Worm (Caenorhabditis elegans) whole organism, L3 larva: ENCODE measurements around the gene fbxa-151.
"Not testable (repeated sequence)": the region's sequence is repeated elsewhere in the genome, so short reads cannot be mapped to it uniquely, and the experiment has no call there.

Experiments
- R02D3.7 ChIP-seq: fragments of 150-350 bp; optimal IDR thresholded peaks from 2 replicates; lab custom pipeline; 2014; ENCODE audit warnings: missing biosample characterization, missing genetic modification characterization
- aly-2 ChIP-seq: fragments of 150-350 bp; optimal IDR thresholded peaks from 2 replicates; lab custom pipeline; 2014; ENCODE audit warnings: missing biosample characterization, missing genetic modification characterization
- ceh-16 ChIP-seq: sonication (generic microtip); optimal IDR thresholded peaks from 2 replicates; lab custom pipeline; 2017; ENCODE audit warnings: missing biosample characterization, missing genetic modification characterization
- ceh-28 ChIP-seq: fragments of 150-350 bp; optimal IDR thresholded peaks from 2 replicates; lab custom pipeline; 2014; ENCODE audit warnings: missing biosample characterization, missing genetic modification reagents, missing genetic modification characterization
- ceh-82 ChIP-seq: fragments of 150-350 bp; optimal IDR thresholded peaks from 2 replicates; lab custom pipeline; 2014; ENCODE audit warnings: missing biosample characterization, missing genetic modification characterization
- ceh-9 ChIP-seq: sonication (generic microtip); optimal IDR thresholded peaks from 2 replicates; lab custom pipeline; 2018; ENCODE audit warnings: missing biosample characterization, missing genetic modification characterization
- egl-27 ChIP-seq: sonication (generic microtip); optimal IDR thresholded peaks from 4 replicates; lab custom pipeline; 2017; ENCODE audit warnings: missing biosample characterization, missing genetic modification reagents, missing genetic modification characterization
- egl-5 ChIP-seq: fragments of 150-350 bp; optimal IDR thresholded peaks from 2 replicates; lab custom pipeline; 2017; ENCODE audit warnings: missing biosample characterization, missing genetic modification reagents, missing genetic modification characterization, inconsistent platforms
- elt-2 ChIP-seq: sonication (generic microtip); optimal IDR thresholded peaks from 2 replicates; lab custom pipeline; 2016; ENCODE audit warnings: missing genetic modification reagents, mild to moderate bottlenecking, missing genetic modification characterization, missing compliant biosample characterization
- eor-1 ChIP-seq, 2 experiments: fragments of 150-350 bp; optimal IDR thresholded peaks; 2 replicates each; lab custom pipeline; 2014 to 2018; ENCODE audit warnings: missing biosample characterization in 2 of 2, missing genetic modification characterization in 2 of 2
- fkh-10 ChIP-seq: sonication (generic microtip); optimal IDR thresholded peaks from 2 replicates; lab custom pipeline; 2017; ENCODE audit warnings: missing biosample characterization, missing genetic modification reagents, missing genetic modification characterization
- fos-1 ChIP-seq: fragments of 150-350 bp; optimal IDR thresholded peaks from 2 replicates; lab custom pipeline; 2014; ENCODE audit warnings: missing biosample characterization, missing genetic modification characterization
- hmg-11 ChIP-seq: sonication (generic microtip); optimal IDR thresholded peaks from 2 replicates; lab custom pipeline; 2016; ENCODE audit warnings: missing genetic modification characterization, missing compliant biosample characterization
- jun-1 ChIP-seq: fragments of 150-350 bp; optimal IDR thresholded peaks from 2 replicates; lab custom pipeline; 2014; ENCODE audit warnings: missing biosample characterization, missing genetic modification reagents, missing genetic modification characterization
- lin-15B ChIP-seq: fragments of 150-350 bp; optimal IDR thresholded peaks from 2 replicates; lab custom pipeline; 2014; ENCODE audit warnings: missing biosample characterization, missing genetic modification characterization
- lsy-12 ChIP-seq: sonication (generic microtip); optimal IDR thresholded peaks from 2 replicates; lab custom pipeline; 2016; ENCODE audit warnings: mild to moderate bottlenecking, missing genetic modification characterization, missing compliant biosample characterization
- mdl-1 ChIP-seq: fragments of 150-350 bp; optimal IDR thresholded peaks from 2 replicates; lab custom pipeline; 2014; ENCODE audit warnings: missing biosample characterization, missing genetic modification characterization
- mml-1 ChIP-seq: fragments of 150-350 bp; sonication (generic microtip); optimal IDR thresholded peaks from 3 replicates; lab custom pipeline; 2014; ENCODE audit warnings: missing biosample characterization, missing genetic modification characterization
- nfya-1 ChIP-seq: sonication (generic microtip); optimal IDR thresholded peaks from 2 replicates; lab custom pipeline; 2017; ENCODE audit warnings: missing genetic modification characterization, mild to moderate bottlenecking, missing compliant biosample characterization, antibody characterized with exemption, moderate library complexity; ENCODE audit not compliant: insufficient read depth
- nhr-12 ChIP-seq: fragments of 150-350 bp; optimal IDR thresholded peaks from 2 replicates; lab custom pipeline; 2014; ENCODE audit warnings: missing biosample characterization, missing genetic modification characterization
- nhr-23 ChIP-seq: fragments of 150-350 bp; optimal IDR thresholded peaks from 2 replicates; lab custom pipeline; 2014; ENCODE audit warnings: missing biosample characterization, missing genetic modification reagents, missing genetic modification characterization
- nhr-237 ChIP-seq: fragments of 150-350 bp; optimal IDR thresholded peaks from 2 replicates; lab custom pipeline; 2014; ENCODE audit warnings: missing biosample characterization, missing genetic modification characterization
- nhr-25 ChIP-seq: sonication (generic microtip); optimal IDR thresholded peaks from 2 replicates; lab custom pipeline; 2017; ENCODE audit warnings: missing biosample characterization, missing genetic modification characterization
- nhr-28 ChIP-seq: fragments of 150-350 bp; optimal IDR thresholded peaks from 2 replicates; lab custom pipeline; 2014; ENCODE audit warnings: missing biosample characterization, missing genetic modification characterization
- nhr-43 ChIP-seq: sonication (generic microtip); optimal IDR thresholded peaks from 2 replicates; lab custom pipeline; 2016; ENCODE audit warnings: mild to moderate bottlenecking, missing genetic modification characterization, missing compliant biosample characterization; ENCODE audit not compliant: poor library complexity, severe bottlenecking
- nhr-76 ChIP-seq: fragments of 150-350 bp; sonication (generic microtip); optimal IDR thresholded peaks from 5 replicates; lab custom pipeline; 2014; ENCODE audit warnings: missing biosample characterization, missing genetic modification characterization
- nhr-77 ChIP-seq: fragments of 150-350 bp; optimal IDR thresholded peaks from 2 replicates; lab custom pipeline; 2014; ENCODE audit warnings: missing biosample characterization, missing genetic modification characterization
- pqm-1 ChIP-seq: fragments of 150-350 bp; optimal IDR thresholded peaks from 2 replicates; lab custom pipeline; 2017; ENCODE audit warnings: missing biosample characterization, missing genetic modification characterization, inconsistent platforms
- sea-2 ChIP-seq: fragments of 150-350 bp; sonication (generic microtip); optimal IDR thresholded peaks from 4 replicates; lab custom pipeline; 2014; ENCODE audit warnings: missing biosample characterization, missing genetic modification reagents, missing genetic modification characterization
- skn-1 ChIP-seq: fragments of 150-350 bp; optimal IDR thresholded peaks from 2 replicates; lab custom pipeline; 2014; ENCODE audit warnings: missing biosample characterization, missing genetic modification characterization
- snpc-4 ChIP-seq: fragments of 150-350 bp; optimal IDR thresholded peaks from 2 replicates; lab custom pipeline; 2014; ENCODE audit warnings: missing biosample characterization, missing genetic modification characterization
- unc-39 ChIP-seq: sonication (generic microtip); optimal IDR thresholded peaks from 4 replicates; lab custom pipeline; 2017; ENCODE audit warnings: missing biosample characterization, missing genetic modification characterization
- unc-62 ChIP-seq: fragments of 150-350 bp; sonication (generic microtip); optimal IDR thresholded peaks from 4 replicates; lab custom pipeline; 2014; ENCODE audit warnings: missing biosample characterization, missing genetic modification reagents, missing genetic modification characterization
- zag-1 ChIP-seq: fragments of 150-350 bp; optimal IDR thresholded peaks from 2 replicates; lab custom pipeline; 2014; ENCODE audit warnings: missing biosample characterization, missing genetic modification characterization
- ztf-11 ChIP-seq: fragments of 150-350 bp; optimal IDR thresholded peaks from 2 replicates; lab custom pipeline; 2014; ENCODE audit warnings: missing biosample characterization, missing genetic modification characterization
- ztf-4 ChIP-seq: fragments of 150-350 bp; optimal IDR thresholded peaks from 2 replicates; lab custom pipeline; 2014; ENCODE audit warnings: missing biosample characterization, missing genetic modification characterization

fbxa-151 gene

DNA sequence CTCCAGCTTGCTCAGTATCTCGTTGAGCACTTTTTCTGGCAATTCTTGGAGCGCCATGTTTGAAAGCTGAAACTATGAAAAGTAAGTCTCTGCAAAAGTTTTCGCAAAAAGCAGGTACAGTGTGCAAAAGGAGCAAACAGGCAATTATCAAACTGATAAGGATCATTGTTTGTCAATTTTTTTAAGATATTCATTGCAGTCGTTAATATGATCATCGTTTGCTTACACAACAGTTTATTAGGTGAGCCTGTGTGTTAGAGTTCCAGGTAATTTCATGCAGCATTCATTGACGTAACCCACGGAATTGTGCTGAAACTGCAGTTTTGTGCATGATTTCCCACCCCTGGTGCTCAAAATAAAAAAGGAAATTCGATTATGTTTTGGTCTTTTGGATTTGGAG is at the start of gene fbxa-151:
TSS of gene fbxa-151 (minus strand) at position 101 of the 400 bp plus-strand sequence.
- TF ChIP-seq zag-1; ceh-28; sea-2 (GFP tag; lab: Kevin White, UChicago): not testable (repeated sequence)
- TF ChIP-seq, all 47 proteins: peak for 0; not testable (repeated sequence) for 47

DNA sequence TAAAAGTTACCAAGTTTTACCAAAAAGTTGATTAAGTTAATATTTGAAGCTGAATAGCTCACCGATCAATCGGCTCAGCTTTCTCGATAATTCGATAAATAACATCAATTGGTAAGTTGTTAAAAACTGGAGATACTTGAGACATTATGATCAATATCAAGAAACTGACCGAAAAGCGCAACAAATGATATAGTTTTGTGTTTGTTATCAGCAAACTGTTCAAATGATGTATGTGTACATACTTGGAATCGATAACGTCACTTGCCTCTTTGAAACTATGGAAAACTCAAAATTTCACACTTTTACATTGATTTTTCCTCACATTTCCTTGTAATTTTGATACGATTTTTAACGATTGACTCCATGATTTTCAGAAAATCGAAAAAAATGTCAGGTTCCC is 48.3 kb upstream of the fbxa-151 start, which contains the start of the genes fbxa-80 and fbxa-19:
TSS of gene fbxa-80 (minus strand) at position 173 of the 400 bp plus-strand sequence.
TSS of gene fbxa-19 (plus strand) at position 364 of the 400 bp plus-strand sequence.
- TF ChIP-seq ceh-9 (no peak), elt-2 (peak; percentile 70), pqm-1 (tag; lab: Kevin White, UChicago) (peak; percentile 23), nhr-12 (tag; lab: Kevin White, UChicago) (no peak), lin-15B (no peak), egl-5 (tag; lab: Kevin White, UChicago) (no peak), nhr-76 (tag; lab: Kevin White, UChicago) (no peak), nhr-237 (tag; lab: Kevin White, UChicago) (no peak), ceh-16 (no peak), eor-1 (tag; optimal IDR thresholded peaks at IDR 0.05; lab: Kevin White, UChicago) (no peak), fkh-10 (no peak), ztf-4 (no peak), nhr-25 (tag; lab: Kevin White, UChicago) (no peak), lsy-12 (no peak), jun-1 (tag; lab: Kevin White, UChicago) (no peak), fos-1 (tag; lab: Kevin White, UChicago) (no peak)

DNA sequence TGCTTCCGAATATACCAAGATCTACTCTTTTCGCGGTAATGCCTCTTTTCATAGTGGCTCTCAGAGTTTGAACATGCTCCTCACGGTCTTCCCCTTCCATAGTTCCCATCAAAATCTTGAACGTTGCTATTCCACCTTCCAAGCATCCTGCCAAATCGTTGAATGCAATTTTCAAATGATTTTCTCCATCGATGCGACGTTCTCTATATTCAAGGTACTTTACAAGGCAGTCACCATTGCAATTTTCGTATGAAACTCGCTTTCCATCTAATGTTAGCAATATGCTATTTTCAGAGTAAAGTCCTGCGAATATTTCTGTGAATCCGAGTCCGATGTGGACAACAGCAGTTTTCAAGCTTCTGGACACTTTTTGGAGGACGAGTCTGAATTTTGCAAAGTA is 47.6 kb upstream of the fbxa-151 start:
- TF ChIP-seq R02D3.7 (tag; lab: Kevin White, UChicago) (no peak), sea-2 (GFP tag; lab: Kevin White, UChicago) (no peak), nhr-23 (no peak), snpc-4 (no peak)

DNA sequence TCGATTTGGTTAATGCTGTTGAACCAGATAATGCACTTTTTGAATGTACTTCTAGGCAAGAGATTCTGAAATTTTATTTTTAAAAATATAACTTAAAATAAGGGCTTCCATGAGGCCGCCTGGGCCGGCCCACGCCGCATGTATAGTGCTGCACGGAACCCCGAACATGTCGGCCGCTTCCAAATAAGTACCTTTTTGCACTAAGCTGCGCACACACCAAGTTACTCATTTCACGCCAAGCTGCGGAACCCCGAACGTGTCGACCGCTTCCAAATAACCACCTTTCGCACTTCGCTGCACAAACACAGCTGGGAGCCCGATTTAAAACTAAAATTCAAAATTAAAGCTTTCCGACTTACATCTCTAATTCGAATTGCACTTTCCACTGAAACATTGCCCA is 44.7 kb upstream of the fbxa-151 start:
- TF ChIP-seq R02D3.7 (tag; lab: Kevin White, UChicago) (no peak), pqm-1 (tag; lab: Kevin White, UChicago) (no peak), nhr-77 (tag; lab: Kevin White, UChicago) (no peak)

DNA sequence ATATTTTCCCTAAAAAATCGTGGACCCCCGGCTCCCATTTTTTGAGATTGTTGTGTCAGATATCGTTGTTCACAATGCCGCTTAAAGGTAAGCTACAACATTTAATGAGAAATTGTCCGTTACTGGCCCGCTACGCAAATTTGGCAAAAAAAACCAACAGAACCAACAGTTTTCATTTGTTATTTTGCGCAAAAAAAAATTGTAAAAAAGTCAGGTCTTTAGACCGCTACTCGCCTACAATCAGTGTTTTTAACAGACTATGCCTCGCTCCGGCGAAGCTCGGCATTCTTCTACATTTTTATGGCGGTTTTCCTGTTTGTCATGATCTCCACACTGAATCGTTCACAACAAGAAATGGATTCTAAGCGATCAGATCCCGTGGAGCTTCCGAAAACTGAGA is 42.2 kb upstream of the fbxa-151 start, which contains the start of gene Y82E9BL.12:
TSS of gene Y82E9BL.12 (plus strand) at position 301 of the 400 bp plus-strand sequence.
- no peak for TF ChIP-seq ceh-82 (tag; lab: Kevin White, UChicago)
- TF ChIP-seq ztf-4 = no peak
- no peak for TF ChIP-seq hmg-11 (tag; lab: Kevin White, UChicago)
- no peak for TF ChIP-seq skn-1
- no peak for TF ChIP-seq ceh-9
- TF ChIP-seq nfya-1 (tag; lab: Kevin White, UChicago) = no peak
- TF ChIP-seq nhr-12 (tag; lab: Kevin White, UChicago) = no peak
- TF ChIP-seq mml-1 (tag; lab: Kevin White, UChicago) = no peak
- TF ChIP-seq lin-15B = no peak
- no peak for TF ChIP-seq nhr-28 (tag; lab: Kevin White, UChicago)
- no peak for TF ChIP-seq unc-62 (GFP tag; lab: Kevin White, UChicago)
- no peak for TF ChIP-seq mdl-1 (tag; lab: Kevin White, UChicago)
- TF ChIP-seq nhr-76 (tag; lab: Kevin White, UChicago) = no peak
- TF ChIP-seq unc-39 = no peak
- TF ChIP-seq nhr-43 = no peak
- TF ChIP-seq ztf-11 = no peak
- no peak for TF ChIP-seq jun-1 (tag; lab: Kevin White, UChicago)
- TF ChIP-seq egl-27 (tag; lab: Kevin White, UChicago) = no peak
- TF ChIP-seq aly-2 (tag; lab: Kevin White, UChicago) = no peak
- TF ChIP-seq, all 47 proteins: peak for 0
